Fruit fly (Drosophila melanogaster): ENCODE results near the gene PTPMT1.
A peak's percentile ranks its signal among the peaks of the same experiment; 100 is the strongest.

The PTPMT1 gene

DNA sequence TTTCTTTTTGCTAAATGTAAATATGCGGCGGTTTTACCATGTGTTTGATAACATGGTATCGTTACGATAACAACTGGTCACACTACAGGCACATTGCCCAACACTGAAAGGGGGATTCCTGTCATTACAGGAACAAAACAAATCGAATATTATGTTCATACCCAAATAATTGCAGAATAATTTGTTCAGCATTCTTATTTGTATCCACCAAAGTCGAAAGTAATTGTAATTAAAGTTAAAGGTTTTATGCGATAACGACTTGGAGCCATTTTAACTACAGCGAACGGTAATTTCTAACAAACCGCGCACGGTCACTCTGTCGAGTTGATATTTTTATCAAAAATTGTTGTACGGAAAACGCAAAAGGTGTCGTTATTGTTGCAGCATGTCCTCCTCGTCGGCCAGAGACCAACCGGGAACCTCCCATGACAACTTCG, 9.3 kb downstream of the PTPMT1 start, which contains the start of the genes CG10214 and CG10375 (continued):
- TF ChIP-seq D (optimal IDR thresholded peaks at IDR 0.05) (no peak), D (GFP tag; optimal IDR thresholded peaks at IDR 0.05) (no peak), Poxn (GFP tag; IDR thresholded peaks at IDR 0.05) (no peak), HLH54F (GFP tag; optimal IDR thresholded peaks at IDR 0.05) (peak; percentile 80), CG18262 (tag; optimal IDR thresholded peaks at IDR 0.05) (peak; percentile 64), Elba2 (GFP tag; optimal IDR thresholded peaks at IDR 0.05) (peak; percentile 61), CG10267 (tag; optimal IDR thresholded peaks at IDR 0.05) (peak; percentile 99), CG17612 (GFP tag; IDR thresholded peaks at IDR 0.05) (no peak), ranshi (GFP tag; IDR thresholded peaks at IDR 0.05) (peak; percentile 36; the same call in 1 of the 2 replicates), abd-A (tag; optimal IDR thresholded peaks at IDR 0.05) (no peak), CG6272 (GFP tag; IDR thresholded peaks at IDR 0.05) (0 out of 2 replicates have a peak, but pooled peaks have one; percentile 27), CG17359 (tag; optimal IDR thresholded peaks at IDR 0.05) (peak; percentile 67), CTCF (GFP tag; optimal IDR thresholded peaks at IDR 0.05) (peak; percentile 41), CG10959 (GFP tag; IDR thresholded peaks at IDR 0.05) (peak; percentile 23; the same call in 1 of the 2 replicates), cwo (GFP tag; optimal IDR thresholded peaks at IDR 0.05) (peak; percentile 21), z (GFP tag; IDR thresholded peaks at IDR 0.05) (no peak), chinmo (GFP tag; IDR thresholded peaks at IDR 0.05; ENCODE audit: partially characterized antibody) (no peak), peb (GFP tag; IDR thresholded peaks at IDR 0.05) (no peak), gce (GFP tag; IDR thresholded peaks at IDR 0.05) (no peak; the same call in 2 of the 3 replicates), Dbx (GFP tag; IDR thresholded peaks at IDR 0.05) (peak; percentile 73; the same call in 2 of the 3 replicates), NC2β (GFP tag; optimal IDR thresholded peaks at IDR 0.05) (peak; percentile 83), en (GFP tag; optimal IDR thresholded peaks at IDR 0.05) (peak; percentile 35), CG31365 (tag; optimal IDR thresholded peaks at IDR 0.05) (no peak), CG12659 (GFP tag; optimal IDR thresholded peaks at IDR 0.05) (peak; percentile 92), bab2 (GFP tag; optimal IDR thresholded peaks at IDR 0.05) (peak; percentile 71), Lim3 (GFP tag; IDR thresholded peaks at IDR 0.05) (no peak), toy (GFP tag; IDR thresholded peaks at IDR 0.05) (no peak), CG17361 (GFP tag; IDR thresholded peaks at IDR 0.05) (peak; percentile 79), CG10565 (GFP tag; optimal IDR thresholded peaks at IDR 0.05) (no peak), tgo (GFP tag; IDR thresholded peaks at IDR 0.05) (peak; percentile 61; the same call in 2 of the 3 replicates), CG3281 (GFP tag; optimal IDR thresholded peaks at IDR 0.05) (peak; percentile 70), Bteb2 (GFP tag; optimal IDR thresholded peaks at IDR 0.05) (peak; percentile 76), sc (optimal IDR thresholded peaks at IDR 0.05) (no peak), sc (GFP tag; optimal IDR thresholded peaks at IDR 0.05) (no peak), CG3163 (GFP tag; optimal IDR thresholded peaks at IDR 0.05) (peak; percentile 47), odd (GFP tag; optimal IDR thresholded peaks at IDR 0.05) (peak; percentile 22), Ssrp (tag; optimal IDR thresholded peaks at IDR 0.05) (peak; percentile 35), hth (optimal IDR thresholded peaks at IDR 0.05) (no peak)

DNA sequence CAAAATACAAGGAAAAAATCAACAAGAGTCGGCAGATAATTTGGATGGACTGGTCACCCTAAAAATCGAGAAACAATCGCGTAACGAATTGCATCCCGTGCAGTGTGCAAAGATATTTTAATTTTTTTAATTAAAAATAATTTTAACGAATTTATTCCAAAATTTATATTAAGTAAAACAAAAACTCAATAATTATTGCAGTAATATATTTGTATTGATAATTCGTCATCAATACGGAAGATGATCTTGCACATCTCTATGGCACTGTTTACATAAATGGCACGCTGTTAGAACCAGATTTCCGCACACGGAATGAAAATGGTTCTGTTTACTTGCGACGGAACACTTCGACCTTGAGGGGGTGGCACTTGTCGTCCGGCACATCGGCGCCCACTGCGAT, 14.7 kb downstream of the PTPMT1 start, which contains the start of gene tst:
TSS of gene tst (minus strand) at position 52 of the 400 bp plus-strand sequence.
- TF ChIP-seq slbo (GFP tag; IDR thresholded peaks at IDR 0.05), result peak; percentile 99
- TF ChIP-seq CG4360 (GFP tag; IDR thresholded peaks at IDR 0.05), result peak; percentile 73
- TF ChIP-seq CG13424 (tag; optimal IDR thresholded peaks at IDR 0.05), result peak; percentile 92
- TF ChIP-seq esg (GFP tag; conservative IDR thresholded peaks at IDR 0.05), result peak; percentile 96
- peak; percentile 84 for TF ChIP-seq CG10147 (GFP tag; optimal IDR thresholded peaks at IDR 0.05)
- TF ChIP-seq Hmx (GFP tag; optimal IDR thresholded peaks at IDR 0.05), result no peak
- peak; percentile 41 for TF ChIP-seq CG4328 (GFP tag; optimal IDR thresholded peaks at IDR 0.05)
- peak; percentile 75 for TF ChIP-seq CG6254 (GFP tag; optimal IDR thresholded peaks at IDR 0.05)
- TF ChIP-seq CG7357 (GFP tag; IDR thresholded peaks at IDR 0.05), result peak; percentile 91
- TF ChIP-seq CG34422 (GFP tag; IDR thresholded peaks at IDR 0.05), result peak; percentile 98
- TF ChIP-seq HLHmδ (GFP tag; optimal IDR thresholded peaks at IDR 0.05), result no peak
- TF ChIP-seq vnd (GFP tag; IDR thresholded peaks at IDR 0.05; ENCODE audit: partially characterized antibody), result no peak
- peak; percentile 96 for TF ChIP-seq CG14710 (tag; optimal IDR thresholded peaks at IDR 0.05)
- peak; percentile 98 for TF ChIP-seq CG4404 (GFP tag; IDR thresholded peaks at IDR 0.05)
- peak; percentile 95 for TF ChIP-seq nmo (GFP tag; optimal IDR thresholded peaks at IDR 0.05)
- peak; percentile 81 for TF ChIP-seq Six4 (GFP tag; optimal IDR thresholded peaks at IDR 0.05)
- peak; percentile 78 for TF ChIP-seq Lim3 (GFP tag; IDR thresholded peaks at IDR 0.05)
